Fruit fly (Drosophila melanogaster) whole organism, wandering third instar larva: ENCODE results near the gene ash1.

Experiments
- Abd-B ChIP-seq: fragments of >200 bp; optimal IDR thresholded peaks from 2 replicates; lab custom pipeline; 2017; ENCODE audit warnings: missing biosample characterization, missing genetic modification characterization
- Dfd ChIP-seq: fragments of >200 bp; optimal IDR thresholded peaks from 2 replicates; lab custom pipeline; 2017; ENCODE audit warnings: missing biosample characterization, missing genetic modification characterization
- Dif ChIP-seq: fragments of 200-275, 200-300 bp; sonication (Bioruptor generic); optimal IDR thresholded peaks from 2 replicates; lab custom pipeline; 2018; ENCODE audit warnings: missing biosample characterization, missing genetic modification characterization; ENCODE audit not compliant: partially characterized antibody
- GATAd ChIP-seq: sonication (Bioruptor generic); optimal IDR thresholded peaks from 2 replicates; lab custom pipeline; 2016; ENCODE audit warnings: missing biosample characterization, missing genetic modification characterization
- Jra ChIP-seq: sonication (Bioruptor generic); optimal IDR thresholded peaks from 2 replicates; lab custom pipeline; 2016; ENCODE audit warnings: missing biosample characterization, missing genetic modification characterization
- Myc ChIP-seq: fragments of >200 bp; optimal IDR thresholded peaks from 2 replicates; lab custom pipeline; 2017
- OdsH ChIP-seq: fragments of 200-800 bp; sonication (Bioruptor generic); optimal IDR thresholded peaks from 2 replicates; lab custom pipeline; 2016; ENCODE audit warnings: missing biosample characterization, mild to moderate bottlenecking, missing genetic modification characterization
- dl ChIP-seq, 2 experiments: fragments of 175-275, 200-275 bp in 1 of 2; fragments of 200-275 bp in 1 of 2; sonication (Bioruptor generic); optimal IDR thresholded peaks; lab custom pipeline; 2018; ENCODE audit warnings: mild to moderate bottlenecking in 2 of 2, missing biosample characterization in 2 of 2, missing genetic modification characterization in 2 of 2, moderate library complexity in 2 of 2; ENCODE audit not compliant: partially characterized antibody in 2 of 2, insufficient read depth in 1 of 2
- pan ChIP-seq: fragments of >200 bp; optimal IDR thresholded peaks from 2 replicates; lab custom pipeline; 2017
- psq ChIP-seq: fragments of 200-800 bp; sonication (Bioruptor generic); optimal IDR thresholded peaks from 3 replicates; lab custom pipeline; 2017; ENCODE audit warnings: missing biosample characterization, mild to moderate bottlenecking, missing genetic modification characterization, moderate library complexity
- rgr ChIP-seq: fragments of 200-800 bp; sonication (Bioruptor generic); optimal IDR thresholded peaks from 3 replicates; lab custom pipeline; 2016; ENCODE audit warnings: missing biosample characterization, mild to moderate bottlenecking, missing genetic modification characterization
- sv ChIP-seq: fragments of 200-800 bp; sonication (Bioruptor generic); optimal IDR thresholded peaks from 3 replicates; lab custom pipeline; 2016; ENCODE audit warnings: missing biosample characterization, missing genetic modification characterization
- usp ChIP-seq: fragments of >200 bp; optimal IDR thresholded peaks from 2 replicates; lab custom pipeline; 2017; ENCODE audit warnings: missing biosample characterization, missing genetic modification characterization

DNA sequence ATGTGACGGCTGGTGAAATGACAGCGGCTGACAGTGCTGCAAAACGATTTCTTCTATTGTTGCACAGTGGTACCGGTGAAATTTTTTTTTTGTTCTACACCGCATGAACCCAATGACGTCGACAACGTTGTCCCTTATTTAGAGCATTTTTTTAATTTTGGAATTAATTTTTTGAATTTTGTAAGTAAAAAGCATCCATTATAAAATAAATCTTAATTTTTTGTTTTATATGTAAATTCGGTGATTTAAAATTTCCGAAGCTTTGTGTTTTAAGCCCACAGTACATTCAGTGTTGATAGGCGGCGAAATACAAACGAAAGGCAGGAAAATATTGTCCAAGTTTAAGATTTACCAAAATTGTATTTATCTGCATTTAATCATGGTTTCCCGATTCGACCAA lies 13.6 kb upstream of the ash1 start, which contains the start of the genes Lon and PIG-F:
- no peak for TF ChIP-seq pan
- TF ChIP-seq rgr = peak; percentile 99
- peak; percentile 97 for TF ChIP-seq psq
- no peak for TF ChIP-seq Abd-B
- no peak for TF ChIP-seq Dif (GFP tag; lab: Kevin White, UChicago)
- TF ChIP-seq dl (GFP tag; optimal IDR thresholded peaks at IDR 0.05; lab: Kevin White, UChicago; ENCODE audit: insufficient read depth in 1 of 2, partially characterized antibody in 2 of 2) = no peak
- TF ChIP-seq usp = no peak
- TF ChIP-seq Dfd (GFP tag; lab: Kevin White, UChicago) = no peak
- TF ChIP-seq Myc (lab: Kevin White, UChicago) = peak; percentile 42
- TF ChIP-seq sv = peak; percentile 99
- TF ChIP-seq Jra = peak; percentile 98
- peak; percentile 99 for TF ChIP-seq OdsH (GFP tag; lab: Kevin White, UChicago)
- peak; percentile 95 for TF ChIP-seq GATAd (GFP tag; lab: Kevin White, UChicago)
